Fruit fly (Drosophila melanogaster) whole organism, wandering third instar larva: ENCODE results near the gene CG42240.

Source experiments
- Abd-B ChIP-seq: fragments of >200 bp; optimal IDR thresholded peaks from 2 replicates; lab custom pipeline; 2017; ENCODE audit warnings: missing biosample characterization, missing genetic modification characterization
- GATAd ChIP-seq: sonication (Bioruptor generic); optimal IDR thresholded peaks from 2 replicates; lab custom pipeline; 2016; ENCODE audit warnings: missing biosample characterization, missing genetic modification characterization
- HLH106 ChIP-seq: fragments of 200-800 bp; optimal IDR thresholded peaks from 3 replicates; lab custom pipeline; 2019; ENCODE audit warnings: missing biosample characterization, mild to moderate bottlenecking, missing genetic modification characterization, moderate library complexity
- Mio ChIP-seq: sonication (Bioruptor generic); optimal IDR thresholded peaks from 2 replicates; lab custom pipeline; 2016; ENCODE audit warnings: missing biosample characterization, missing genetic modification characterization
- OdsH ChIP-seq: fragments of 200-800 bp; sonication (Bioruptor generic); optimal IDR thresholded peaks from 2 replicates; lab custom pipeline; 2016; ENCODE audit warnings: missing biosample characterization, mild to moderate bottlenecking, missing genetic modification characterization
- Rel ChIP-seq, 2 experiments: fragments of 200-800 bp; sonication (Bioruptor generic) in 1 of 2; optimal IDR thresholded peaks; 2 replicates in 1 of 2; 3 replicates in 1 of 2; lab custom pipeline; 2016 to 2019; ENCODE audit warnings: mild to moderate bottlenecking in 2 of 2, missing biosample characterization in 2 of 2, missing genetic modification characterization in 2 of 2, moderate library complexity in 1 of 2
- brk ChIP-seq: fragments of 200-800 bp; sonication (Bioruptor generic); optimal IDR thresholded peaks from 2 replicates; lab custom pipeline; 2016; ENCODE audit warnings: missing biosample characterization, mild to moderate bottlenecking, missing genetic modification characterization
- dmrt93B ChIP-seq: fragments of 200-800 bp; sonication (Bioruptor generic); optimal IDR thresholded peaks from 2 replicates; lab custom pipeline; 2018; ENCODE audit warnings: missing biosample characterization, mild to moderate bottlenecking, missing genetic modification characterization
- dsf ChIP-seq: sonication (Bioruptor generic); optimal IDR thresholded peaks from 2 replicates; lab custom pipeline; 2016; ENCODE audit warnings: missing biosample characterization, missing genetic modification characterization, borderline replicate concordance
- fru ChIP-seq: fragments of 200-800 bp; sonication (Bioruptor generic); optimal IDR thresholded peaks from 3 replicates; lab custom pipeline; 2016; ENCODE audit warnings: missing biosample characterization, mild to moderate bottlenecking, missing genetic modification characterization
- h ChIP-seq: fragments of 200-800 bp; sonication (Bioruptor generic); optimal IDR thresholded peaks from 3 replicates; lab custom pipeline; 2016; ENCODE audit warnings: missing biosample characterization, mild to moderate bottlenecking, missing genetic modification characterization
- usp ChIP-seq: fragments of >200 bp; optimal IDR thresholded peaks from 2 replicates; lab custom pipeline; 2017; ENCODE audit warnings: missing biosample characterization, missing genetic modification characterization

DNA sequence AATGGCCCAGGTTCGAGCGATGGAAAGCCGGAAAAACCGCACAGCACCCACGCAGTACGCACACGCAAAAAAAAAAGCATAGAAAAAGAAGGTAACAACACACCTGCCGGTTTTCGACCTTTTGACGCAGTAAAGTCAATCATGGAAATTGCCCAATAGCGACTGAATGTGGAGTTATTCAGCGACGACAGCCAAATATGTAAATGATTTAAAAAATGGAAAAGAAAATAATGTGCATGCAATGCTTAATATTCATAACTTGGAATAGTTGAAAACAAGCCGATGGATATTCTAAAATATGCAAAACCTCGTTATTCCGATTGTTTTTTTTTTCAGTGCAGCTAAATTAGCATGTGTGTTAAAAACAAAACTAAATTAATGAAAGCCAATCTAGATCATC is 27.4 kb upstream of the CG42240 start:
- TF ChIP-seq brk (GFP tag; lab: Kevin White, UChicago) (no peak), Rel (GFP tag; optimal IDR thresholded peaks at IDR 0.05; lab: Kevin White, UChicago) (no peak), Rel (tag; optimal IDR thresholded peaks at IDR 0.05; lab: Kevin White, UChicago) (no peak), h (GFP tag; lab: Kevin White, UChicago) (no peak), HLH106 (tag; lab: Kevin White, UChicago) (no peak), Mio (no peak), usp (GFP tag; lab: Kevin White, UChicago) (no peak), GATAd (GFP tag; lab: Kevin White, UChicago) (no peak), dsf (GFP tag; lab: Kevin White, UChicago) (no peak), Abd-B (GFP tag; lab: Kevin White, UChicago) (no peak), fru (GFP tag; lab: Kevin White, UChicago) (no peak), OdsH (GFP tag; lab: Kevin White, UChicago) (no peak), dmrt93B (GFP tag; lab: Kevin White, UChicago) (no peak)
